Worm (Caenorhabditis elegans): Measurements from ENCODE around the gene E02H9.7.

Gene E02H9.7

DNA sequence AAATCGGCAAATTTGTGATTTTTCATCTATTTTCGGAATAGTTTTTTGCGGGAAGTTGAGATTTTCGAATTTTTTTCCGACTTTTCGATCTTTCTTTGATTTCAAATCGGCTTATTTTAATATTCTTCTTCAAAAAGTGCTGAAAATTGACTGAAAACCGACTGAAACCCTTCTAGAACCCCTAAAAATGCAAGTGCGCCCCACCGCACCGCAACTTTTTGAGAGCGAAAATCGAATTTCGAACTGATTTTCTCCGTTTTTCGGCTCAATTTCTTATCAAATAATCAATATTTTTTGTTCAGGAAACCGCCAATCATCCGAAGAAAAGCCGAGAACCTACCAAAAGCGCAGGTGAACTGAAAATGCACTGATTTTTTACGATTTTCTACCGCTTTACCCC, 31.8 kb upstream of the E02H9.7 start:
- TF ChIP-seq nhr-23 (tag; optimal IDR thresholded peaks at IDR 0.05) = no peak
- TF ChIP-seq gmeb-1 (tag; optimal IDR thresholded peaks at IDR 0.05) = no peak
- TF ChIP-seq peb-1 (tag; optimal IDR thresholded peaks at IDR 0.05) = no peak
- TF ChIP-seq nhr-11 (tag; optimal IDR thresholded peaks at IDR 0.05) = no peak
- TF ChIP-seq ztf-1 (GFP tag; conservative IDR thresholded peaks at IDR 0.05) = no peak
- no peak for TF ChIP-seq nhr-21 (tag; optimal IDR thresholded peaks at IDR 0.05)
- no peak for TF ChIP-seq ztf-4 (tag; optimal IDR thresholded peaks at IDR 0.05)
- TF ChIP-seq mab-5 (tag; optimal IDR thresholded peaks at IDR 0.05) = no peak
- TF ChIP-seq nhr-6 (tag; optimal IDR thresholded peaks at IDR 0.05) = no peak
- TF ChIP-seq ceh-82 (tag; optimal IDR thresholded peaks at IDR 0.05) = no peak
- no peak for TF ChIP-seq mbf-1 (tag; optimal IDR thresholded peaks at IDR 0.05)
- TF ChIP-seq ZK546.5 (tag; optimal IDR thresholded peaks at IDR 0.05) = no peak
- TF ChIP-seq mdl-1 (tag; optimal IDR thresholded peaks at IDR 0.05) = no peak
- TF ChIP-seq skn-1 (tag; optimal IDR thresholded peaks at IDR 0.05) = no peak
- no peak for TF ChIP-seq R02D3.7 (tag; optimal IDR thresholded peaks at IDR 0.05)
- no peak for TF ChIP-seq nhr-237 (tag; optimal IDR thresholded peaks at IDR 0.05)
- TF ChIP-seq fos-1 (tag; optimal IDR thresholded peaks at IDR 0.05) = no peak

DNA sequence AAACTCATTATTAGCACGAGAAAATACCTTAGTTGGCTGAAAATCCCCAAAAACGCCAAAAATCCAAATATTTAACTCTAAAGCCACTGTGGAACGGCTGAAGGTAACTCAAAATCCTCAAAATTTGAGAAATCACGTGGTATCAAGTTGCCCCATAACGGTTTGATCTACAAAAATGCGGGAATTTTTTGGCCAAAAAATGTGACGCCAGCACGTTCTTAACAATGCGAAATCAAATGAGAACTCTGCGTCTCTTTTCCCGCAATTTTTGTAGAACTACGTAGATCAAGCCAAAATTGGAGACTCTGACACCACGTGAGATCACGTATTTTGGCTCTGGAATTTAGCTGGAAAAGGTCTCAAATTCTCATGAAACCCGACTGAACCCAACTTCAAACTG, 29.3 kb upstream of the E02H9.7 start:
- TF ChIP-seq ZK546.5 (tag; optimal IDR thresholded peaks at IDR 0.05) = no peak
- TF ChIP-seq nhr-21 (tag; optimal IDR thresholded peaks at IDR 0.05) = no peak
- TF ChIP-seq ztf-11 (tag; optimal IDR thresholded peaks at IDR 0.05) = no peak
- no peak for TF ChIP-seq ceh-82 (tag; optimal IDR thresholded peaks at IDR 0.05)
- no peak for TF ChIP-seq sma-9 (GFP tag; optimal IDR thresholded peaks at IDR 0.05)
- no peak for TF ChIP-seq sma-9 (tag; optimal IDR thresholded peaks at IDR 0.05)
- no peak for TF ChIP-seq skn-1 (tag; optimal IDR thresholded peaks at IDR 0.05)
- TF ChIP-seq ama-1 (optimal IDR thresholded peaks at IDR 0.05) = no peak
- TF ChIP-seq nhr-11 (tag; optimal IDR thresholded peaks at IDR 0.05) = no peak
- TF ChIP-seq elt-3 (tag; optimal IDR thresholded peaks at IDR 0.05) = no peak
- no peak for TF ChIP-seq ztf-1 (GFP tag; conservative IDR thresholded peaks at IDR 0.05)
- no peak for TF ChIP-seq nhr-12 (tag; optimal IDR thresholded peaks at IDR 0.05)
- no peak for TF ChIP-seq dmd-4 (tag; optimal IDR thresholded peaks at IDR 0.05)
- no peak for TF ChIP-seq unc-62 (GFP tag; optimal IDR thresholded peaks at IDR 0.05)
- no peak for TF ChIP-seq nhr-10 (tag; optimal IDR thresholded peaks at IDR 0.05)
- TF ChIP-seq sma-3 (GFP tag; optimal IDR thresholded peaks at IDR 0.05) = no peak
- no peak for TF ChIP-seq nhr-77 (tag; optimal IDR thresholded peaks at IDR 0.05)

ce11 chrIII:2473554-2473953, 28.1 kb upstream of the E02H9.7 start, which contains the start of gene smg-6:
Gene smg-6, plus strand, starts transcription at chrIII:2473854.
- TF ChIP-seq gmeb-1 (tag; optimal IDR thresholded peaks at IDR 0.05) = no peak

- no peak for TF ChIP-seq elt-3 (tag; optimal IDR thresholded peaks at IDR 0.05)
- no peak for TF ChIP-seq nhr-237 (tag; optimal IDR thresholded peaks at IDR 0.05)
- TF ChIP-seq elt-1 (tag; optimal IDR thresholded peaks at IDR 0.05) = no peak
- no peak for TF ChIP-seq ztf-11 (tag; optimal IDR thresholded peaks at IDR 0.05)
- TF ChIP-seq C34F6.9 (tag; optimal IDR thresholded peaks at IDR 0.05) = peak; percentile 75
- TF ChIP-seq Y55F3AM.14 (GFP tag; optimal IDR thresholded peaks at IDR 0.05) = no peak
- peak; percentile 29 for TF ChIP-seq crh-2 (tag; optimal IDR thresholded peaks at IDR 0.05)
- peak; percentile 57 for TF ChIP-seq ztf-4 (tag; optimal IDR thresholded peaks at IDR 0.05)
- no peak for TF ChIP-seq nhr-77 (tag; optimal IDR thresholded peaks at IDR 0.05)
- no peak for TF ChIP-seq nhr-25 (tag; optimal IDR thresholded peaks at IDR 0.05)
- TF ChIP-seq nhr-10 (tag; optimal IDR thresholded peaks at IDR 0.05) = no peak
- peak in 1 of 2 experiments; percentile 41 for TF ChIP-seq mdl-1 (tag; optimal IDR thresholded peaks at IDR 0.05)
- peak; percentile 83 for TF ChIP-seq unc-55 (GFP tag; optimal IDR thresholded peaks at IDR 0.05)
- no peak for TF ChIP-seq zag-1 (tag; optimal IDR thresholded peaks at IDR 0.05)
- TF ChIP-seq nhr-23 (tag; optimal IDR thresholded peaks at IDR 0.05) = no peak
- no peak for TF ChIP-seq nhr-21 (tag; optimal IDR thresholded peaks at IDR 0.05)
- no peak for TF ChIP-seq nhr-11 (tag; optimal IDR thresholded peaks at IDR 0.05)
- TF ChIP-seq dmd-4 (tag; optimal IDR thresholded peaks at IDR 0.05) = no peak
- TF ChIP-seq peb-1 (tag; optimal IDR thresholded peaks at IDR 0.05) = no peak
- no peak for TF ChIP-seq alr-1 (tag; optimal IDR thresholded peaks at IDR 0.05)
- TF ChIP-seq ama-1 (optimal IDR thresholded peaks at IDR 0.05) = no peak
- TF ChIP-seq blmp-1 (tag; optimal IDR thresholded peaks at IDR 0.05; ENCODE audit: insufficient read depth) = peak; percentile 21
- no peak for TF ChIP-seq snpc-4 (tag; optimal IDR thresholded peaks at IDR 0.05)
- no peak for TF ChIP-seq unc-62 (GFP tag; optimal IDR thresholded peaks at IDR 0.05)
- TF ChIP-seq egl-27 (tag; optimal IDR thresholded peaks at IDR 0.05) = no peak
- no peak for TF ChIP-seq F13H6.1 (tag; optimal IDR thresholded peaks at IDR 0.05)
- peak; percentile 72 for TF ChIP-seq fos-1 (tag; optimal IDR thresholded peaks at IDR 0.05)
- peak; percentile 2 for TF ChIP-seq mab-5 (tag; optimal IDR thresholded peaks at IDR 0.05)
- TF ChIP-seq nhr-129 (tag; optimal IDR thresholded peaks at IDR 0.05) = peak; percentile 81
- peak in 1 of 2 experiments; percentile 67 for TF ChIP-seq lsy-2 (tag; optimal IDR thresholded peaks at IDR 0.05)
- no peak for TF ChIP-seq mbf-1 (tag; optimal IDR thresholded peaks at IDR 0.05)
- TF ChIP-seq R02D3.7 (tag; optimal IDR thresholded peaks at IDR 0.05) = no peak
- TF ChIP-seq ZK546.5 (tag; optimal IDR thresholded peaks at IDR 0.05) = no peak
- TF ChIP-seq sem-4 (tag; optimal IDR thresholded peaks at IDR 0.05) = no peak
- no peak for TF ChIP-seq lin-39 (tag; optimal IDR thresholded peaks at IDR 0.05)
- no peak for TF ChIP-seq skn-1 (tag; optimal IDR thresholded peaks at IDR 0.05)
- no peak for TF ChIP-seq nhr-12 (tag; optimal IDR thresholded peaks at IDR 0.05)
- TF ChIP-seq sma-9 (GFP tag; optimal IDR thresholded peaks at IDR 0.05) = no peak
- TF ChIP-seq sma-9 (tag; optimal IDR thresholded peaks at IDR 0.05) = no peak
- no peak for TF ChIP-seq ceh-16 (tag; optimal IDR thresholded peaks at IDR 0.05)
- no peak for TF ChIP-seq aly-2 (tag; optimal IDR thresholded peaks at IDR 0.05)
These were observed 26.4 kb upstream of the E02H9.7 start for ce11 chrIII:2471855-2472254.

Data from whole organism, L2 larva.